Worm (Caenorhabditis elegans): ENCODE data around the gene R08A2.5.

R08A2.5 gene

DNA sequence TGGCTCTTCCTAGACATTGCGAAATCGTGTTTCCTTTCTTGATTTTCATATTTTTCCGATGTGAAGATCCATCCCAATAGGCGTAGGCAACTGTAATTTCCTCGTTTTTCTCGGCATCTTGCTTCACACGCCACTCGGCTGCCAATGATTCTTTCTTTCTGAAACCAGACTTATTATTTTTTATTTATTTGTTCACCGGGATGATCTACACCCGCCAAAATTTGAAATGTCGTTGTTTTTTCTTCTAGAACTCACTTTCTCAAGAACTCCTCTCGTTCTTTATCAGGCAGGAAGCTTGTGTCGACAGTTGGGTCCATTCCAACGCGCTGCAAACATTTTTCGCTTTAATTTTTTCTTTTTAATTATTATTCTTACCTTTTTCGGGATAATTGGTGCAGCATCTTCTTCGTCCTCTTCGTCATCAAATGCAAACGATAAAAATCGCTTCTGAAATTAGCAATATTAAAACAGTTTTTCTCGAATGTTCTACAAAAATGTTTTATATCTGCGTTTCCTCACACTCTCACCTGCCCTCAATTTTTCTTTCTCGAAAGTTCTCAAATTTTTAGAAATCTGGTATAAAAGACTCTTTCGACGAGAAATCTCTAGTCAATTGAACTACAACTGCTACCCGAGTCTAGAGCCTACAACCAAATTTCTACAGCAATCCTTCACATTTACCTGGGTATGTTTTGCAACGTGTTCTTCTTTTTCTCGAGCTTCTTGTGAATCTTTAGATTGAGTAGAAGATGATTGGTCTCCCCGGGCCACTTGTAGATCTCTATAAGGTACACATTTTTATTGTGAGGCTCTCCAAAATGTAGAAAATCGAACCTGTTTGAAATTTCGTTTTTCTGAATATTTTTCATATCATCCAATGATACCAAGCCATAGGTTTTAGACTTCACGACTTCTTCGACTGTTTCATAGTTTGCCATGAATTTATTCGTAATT is 27.8 kb upstream of the R08A2.5 start, which contains the start of gene hsp-90:
hsp-90 (plus strand) TSS at position 560 of the 954 bp plus-strand sequence.
- TF ChIP-seq ceh-36 (tag; optimal IDR thresholded peaks at IDR 0.05) (no peak), F13C5.2 (tag; optimal IDR thresholded peaks at IDR 0.05) (no peak), tbx-11 (GFP tag; IDR thresholded peaks at IDR 0.05) (no peak), pes-1 (GFP tag; IDR thresholded peaks at IDR 0.05) (no peak), hmg-4 (GFP tag; optimal IDR thresholded peaks at IDR 0.05) (no peak), B0310.2 (tag; optimal IDR thresholded peaks at IDR 0.05) (no peak), ets-7 (tag; optimal IDR thresholded peaks at IDR 0.05) (no peak), tra-4 (tag; optimal IDR thresholded peaks at IDR 0.05) (no peak), ama-1 (optimal IDR thresholded peaks at IDR 0.05) (no peak), aly-1 (tag; optimal IDR thresholded peaks at IDR 0.05) (no peak), hnd-1 (tag; optimal IDR thresholded peaks at IDR 0.05) (no peak), scrt-1 (GFP tag; IDR thresholded peaks at IDR 0.05) (no peak), hmbx-1 (tag; optimal IDR thresholded peaks at IDR 0.05) (no peak), ceh-13 (GFP tag; optimal IDR thresholded peaks at IDR 0.05) (no peak), sea-1 (GFP tag; conservative IDR thresholded peaks at IDR 0.05) (no peak), flt-1 (GFP tag; IDR thresholded peaks at IDR 0.05) (no peak), tbx-37 (GFP tag; conservative IDR thresholded peaks at IDR 0.05) (no peak)

DNA sequence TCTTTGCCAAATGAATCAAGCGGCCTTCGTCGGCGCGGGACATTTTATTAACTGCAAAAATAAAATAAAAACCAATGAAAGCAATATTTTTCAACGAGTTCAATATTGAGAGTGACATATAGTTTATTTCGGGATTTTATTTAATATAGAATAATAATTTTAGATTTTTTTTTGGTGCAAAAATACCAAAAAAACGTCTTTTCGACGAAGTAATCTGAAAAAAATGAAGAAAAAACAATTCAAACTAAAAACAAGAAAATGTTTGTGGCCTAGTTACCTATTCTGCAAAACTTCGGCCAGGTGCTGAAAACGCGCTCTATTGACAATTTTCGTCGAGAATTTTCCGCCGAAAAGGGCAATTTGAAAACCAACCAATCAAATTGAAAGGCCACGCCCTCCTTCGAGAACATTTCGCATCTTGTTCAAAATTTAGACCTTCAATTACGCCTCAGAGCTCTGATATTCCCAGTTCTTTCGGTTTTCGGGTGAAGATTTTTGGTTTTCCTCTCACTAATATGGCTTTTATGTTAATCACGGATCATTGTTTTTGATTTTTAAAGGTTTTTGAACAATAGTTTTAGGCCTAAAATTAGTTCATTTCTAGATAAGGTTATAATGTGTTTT is 26.9 kb upstream of the R08A2.5 start, which contains the start of gene C47E8.4:
C47E8.4 (minus strand) TSS at position 51 of the 624 bp plus-strand sequence.
- TF ChIP-seq scrt-1 (GFP tag; IDR thresholded peaks at IDR 0.05) (no peak), aly-1 (tag; optimal IDR thresholded peaks at IDR 0.05) (no peak), hnd-1 (tag; optimal IDR thresholded peaks at IDR 0.05) (no peak), hmg-4 (GFP tag; optimal IDR thresholded peaks at IDR 0.05) (peak; percentile 36), F13C5.2 (tag; optimal IDR thresholded peaks at IDR 0.05) (no peak), B0310.2 (tag; optimal IDR thresholded peaks at IDR 0.05) (no peak), tbx-37 (GFP tag; conservative IDR thresholded peaks at IDR 0.05) (peak; percentile 75), ets-7 (tag; optimal IDR thresholded peaks at IDR 0.05) (no peak), pes-1 (GFP tag; IDR thresholded peaks at IDR 0.05) (peak; percentile 54; the same call in 1 of the 2 replicates), hmbx-1 (tag; optimal IDR thresholded peaks at IDR 0.05) (no peak), sea-1 (GFP tag; conservative IDR thresholded peaks at IDR 0.05) (no peak), tra-4 (tag; optimal IDR thresholded peaks at IDR 0.05) (peak; percentile 57), ceh-36 (tag; optimal IDR thresholded peaks at IDR 0.05) (no peak), ama-1 (optimal IDR thresholded peaks at IDR 0.05) (peak; percentile 66), flt-1 (GFP tag; IDR thresholded peaks at IDR 0.05) (peak; percentile 34; the same call in 1 of the 2 replicates), tbx-11 (GFP tag; IDR thresholded peaks at IDR 0.05) (no peak), ceh-13 (GFP tag; optimal IDR thresholded peaks at IDR 0.05) (no peak)

DNA sequence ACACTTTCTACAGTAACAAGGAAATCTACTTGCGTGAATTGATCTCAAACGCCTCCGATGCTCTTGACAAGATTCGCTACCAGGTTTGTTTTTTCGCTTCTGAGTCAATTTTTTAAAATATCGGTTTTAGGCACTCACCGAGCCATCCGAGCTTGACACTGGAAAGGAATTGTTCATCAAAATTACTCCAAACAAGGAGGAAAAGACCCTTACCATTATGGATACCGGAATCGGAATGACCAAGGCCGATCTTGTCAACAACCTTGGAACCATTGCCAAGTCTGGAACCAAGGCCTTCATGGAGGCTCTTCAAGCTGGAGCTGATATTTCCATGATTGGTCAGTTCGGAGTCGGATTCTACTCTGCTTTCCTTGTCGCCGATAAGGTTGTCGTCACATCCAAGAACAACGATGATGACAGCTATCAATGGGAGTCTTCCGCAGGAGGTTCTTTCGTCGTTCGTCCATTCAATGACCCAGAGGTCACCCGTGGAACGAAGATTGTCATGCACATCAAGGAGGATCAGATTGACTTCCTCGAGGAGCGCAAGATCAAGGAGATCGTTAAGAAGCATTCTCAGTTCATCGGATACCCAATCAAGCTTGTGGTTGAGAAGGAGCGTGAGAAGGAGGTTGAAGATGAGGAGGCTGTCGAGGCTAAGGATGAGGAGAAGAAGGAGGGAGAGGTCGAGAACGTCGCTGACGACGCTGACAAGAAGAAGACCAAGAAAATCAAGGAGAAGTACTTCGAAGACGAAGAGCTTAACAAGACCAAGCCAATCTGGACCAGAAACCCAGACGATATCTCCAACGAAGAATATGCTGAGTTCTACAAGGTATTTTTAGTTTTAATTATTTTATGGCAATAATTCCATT is 25.9 kb upstream of the R08A2.5 start:
- TF ChIP-seq pes-1 (GFP tag; IDR thresholded peaks at IDR 0.05) (no peak), tra-4 (tag; optimal IDR thresholded peaks at IDR 0.05) (no peak), scrt-1 (GFP tag; IDR thresholded peaks at IDR 0.05) (0 out of 2 replicates have a peak, but pooled peaks have one; percentile 39)

DNA sequence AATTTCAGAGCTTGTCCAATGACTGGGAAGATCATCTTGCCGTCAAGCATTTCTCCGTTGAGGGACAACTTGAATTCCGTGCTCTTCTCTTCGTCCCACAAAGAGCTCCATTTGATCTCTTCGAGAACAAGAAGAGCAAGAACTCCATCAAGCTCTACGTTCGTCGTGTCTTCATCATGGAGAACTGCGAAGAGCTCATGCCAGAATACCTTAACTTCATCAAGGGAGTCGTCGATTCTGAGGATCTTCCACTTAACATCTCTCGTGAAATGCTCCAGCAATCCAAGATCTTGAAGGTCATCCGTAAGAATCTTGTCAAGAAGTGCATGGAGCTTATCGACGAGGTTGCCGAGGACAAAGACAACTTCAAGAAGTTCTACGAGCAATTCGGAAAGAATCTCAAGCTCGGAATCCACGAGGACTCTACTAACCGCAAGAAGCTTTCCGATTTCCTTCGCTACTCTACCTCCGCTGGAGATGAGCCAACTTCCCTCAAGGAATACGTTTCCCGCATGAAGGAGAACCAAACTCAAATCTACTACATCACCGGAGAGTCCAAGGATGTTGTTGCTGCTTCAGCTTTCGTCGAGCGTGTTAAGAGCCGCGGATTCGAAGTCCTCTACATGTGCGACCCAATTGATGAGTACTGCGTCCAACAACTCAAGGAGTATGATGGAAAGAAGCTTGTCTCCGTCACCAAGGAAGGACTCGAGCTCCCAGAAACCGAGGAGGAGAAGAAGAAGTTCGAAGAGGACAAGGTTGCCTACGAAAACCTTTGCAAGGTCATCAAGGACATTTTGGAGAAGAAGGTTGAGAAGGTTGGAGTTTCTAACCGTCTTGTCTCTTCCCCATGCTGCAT is 25.1 kb upstream of the R08A2.5 start:
- TF ChIP-seq flt-1 (GFP tag; IDR thresholded peaks at IDR 0.05), result peak; percentile 26; the same call in 1 of the 2 replicates
- no peak for TF ChIP-seq ama-1 (optimal IDR thresholded peaks at IDR 0.05)
- TF ChIP-seq scrt-1 (GFP tag; IDR thresholded peaks at IDR 0.05), result 0 out of 2 replicates have a peak, but pooled peaks have one; percentile 41
- TF ChIP-seq aly-1 (tag; optimal IDR thresholded peaks at IDR 0.05), result no peak
- no peak for TF ChIP-seq hmg-4 (GFP tag; optimal IDR thresholded peaks at IDR 0.05)
- TF ChIP-seq tra-4 (tag; optimal IDR thresholded peaks at IDR 0.05), result no peak

DNA sequence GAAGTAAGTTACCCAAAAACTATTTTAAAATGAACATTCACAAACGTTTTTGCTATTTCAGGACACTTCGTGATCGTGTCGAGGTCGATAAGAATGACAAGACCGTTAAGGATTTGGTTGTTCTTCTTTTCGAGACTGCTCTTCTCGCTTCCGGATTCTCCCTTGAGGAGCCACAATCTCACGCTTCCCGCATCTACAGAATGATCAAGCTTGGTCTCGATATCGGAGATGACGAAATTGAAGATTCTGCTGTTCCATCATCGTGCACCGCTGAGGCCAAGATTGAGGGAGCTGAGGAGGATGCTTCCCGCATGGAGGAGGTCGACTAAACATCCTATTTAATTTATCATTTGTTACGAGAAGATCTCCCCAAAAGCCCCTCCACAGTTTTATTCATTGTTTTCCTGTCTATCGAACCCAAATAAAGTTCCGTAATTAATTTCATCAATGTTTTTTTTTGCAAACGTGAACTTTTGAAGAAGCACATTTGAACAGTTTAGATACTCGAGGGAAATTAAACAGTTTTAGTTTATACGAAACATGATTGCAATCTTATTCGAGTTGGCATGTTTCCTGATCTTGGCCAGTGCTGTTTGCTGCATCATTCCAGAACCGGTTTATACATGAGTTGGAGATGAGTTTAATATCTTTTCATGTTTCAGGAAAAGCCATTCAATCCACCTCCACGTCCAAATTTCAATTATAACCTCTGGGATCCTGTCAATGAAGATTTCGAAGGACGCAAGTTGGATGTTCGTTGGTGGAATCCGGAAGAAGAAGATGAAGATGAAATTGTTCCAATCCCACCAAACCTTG is 24.1 kb upstream of the R08A2.5 start, which contains the start of gene C47E8.11:
C47E8.11 (plus strand) TSS at position 520 of the 816 bp plus-strand sequence.
- TF ChIP-seq F13C5.2 (tag; optimal IDR thresholded peaks at IDR 0.05), result no peak
- peak; percentile 58 for TF ChIP-seq ama-1 (optimal IDR thresholded peaks at IDR 0.05)
- no peak for TF ChIP-seq sea-1 (GFP tag; conservative IDR thresholded peaks at IDR 0.05)
- no peak for TF ChIP-seq scrt-1 (GFP tag; IDR thresholded peaks at IDR 0.05)
- no peak for TF ChIP-seq ceh-13 (GFP tag; optimal IDR thresholded peaks at IDR 0.05)
- peak; percentile 30 for TF ChIP-seq ets-7 (tag; optimal IDR thresholded peaks at IDR 0.05)
- no peak for TF ChIP-seq hnd-1 (tag; optimal IDR thresholded peaks at IDR 0.05)

Data from whole organism, early embryonic.